Worm (Caenorhabditis elegans) whole organism, L2 larva: ENCODE data around the gene tftc-5.
A peak's percentile ranks its signal among the peaks of the same experiment; 100 is the strongest.

Experiments used
- C34F6.9 ChIP-seq: fragments of 150-350 bp; optimal IDR thresholded peaks from 2 replicates; lab custom pipeline; 2014; ENCODE audit warnings: missing biosample characterization, missing genetic modification characterization
- F13H6.1 ChIP-seq: sonication (generic microtip); optimal IDR thresholded peaks from 2 replicates; lab custom pipeline; 2016; ENCODE audit warnings: missing genetic modification characterization, missing compliant biosample characterization
- R02D3.7 ChIP-seq: fragments of 150-350 bp; optimal IDR thresholded peaks from 2 replicates; lab custom pipeline; 2014; ENCODE audit warnings: missing biosample characterization, missing genetic modification characterization
- ZK546.5 ChIP-seq: sonication (generic microtip); optimal IDR thresholded peaks from 2 replicates; lab custom pipeline; 2017; ENCODE audit warnings: missing biosample characterization, missing genetic modification characterization
- alr-1 ChIP-seq: fragments of 150-350 bp; optimal IDR thresholded peaks from 2 replicates; lab custom pipeline; 2014; ENCODE audit warnings: missing biosample characterization, missing genetic modification characterization
- aly-2 ChIP-seq: fragments of 150-350 bp; optimal IDR thresholded peaks from 2 replicates; lab custom pipeline; 2014; ENCODE audit warnings: missing biosample characterization, missing genetic modification characterization
- ama-1 ChIP-seq: fragments of 150-350 bp; optimal IDR thresholded peaks from 2 replicates; lab custom pipeline; 2018; ENCODE audit warnings: inconsistent platforms
- blmp-1 ChIP-seq: sonication (generic microtip); optimal IDR thresholded peaks from 2 replicates; lab custom pipeline; 2017; ENCODE audit warnings: missing genetic modification characterization, mild to moderate bottlenecking, missing compliant biosample characterization, antibody characterized with exemption, moderate library complexity; ENCODE audit not compliant: insufficient read depth
- ceh-16 ChIP-seq: fragments of 150-350 bp; optimal IDR thresholded peaks from 2 replicates; lab custom pipeline; 2014; ENCODE audit warnings: missing biosample characterization, missing genetic modification characterization
- crh-2 ChIP-seq: sonication (generic microtip); optimal IDR thresholded peaks from 2 replicates; lab custom pipeline; 2017; ENCODE audit warnings: missing biosample characterization, missing genetic modification characterization
- dmd-4 ChIP-seq: sonication (generic microtip); optimal IDR thresholded peaks from 2 replicates; lab custom pipeline; 2017; ENCODE audit warnings: missing biosample characterization, missing genetic modification characterization
- egl-27 ChIP-seq: sonication (generic microtip); optimal IDR thresholded peaks from 3 replicates; lab custom pipeline; 2017; ENCODE audit warnings: missing biosample characterization, missing genetic modification reagents, missing genetic modification characterization
- elt-1 ChIP-seq: fragments of 150-350 bp; optimal IDR thresholded peaks from 2 replicates; lab custom pipeline; 2014; ENCODE audit warnings: missing biosample characterization, missing genetic modification characterization
- elt-3 ChIP-seq: sonication (generic microtip); optimal IDR thresholded peaks from 2 replicates; lab custom pipeline; 2017; ENCODE audit warnings: missing biosample characterization, missing genetic modification characterization
- fos-1 ChIP-seq: fragments of 150-350 bp; optimal IDR thresholded peaks from 2 replicates; lab custom pipeline; 2014; ENCODE audit warnings: missing biosample characterization, missing genetic modification characterization
- gmeb-1 ChIP-seq: fragments of 150-350 bp; optimal IDR thresholded peaks from 2 replicates; lab custom pipeline; 2014; ENCODE audit warnings: missing biosample characterization, missing genetic modification characterization
- lin-11 ChIP-seq: fragments of 150-350 bp; sonication (generic microtip); optimal IDR thresholded peaks from 2 replicates; lab custom pipeline; 2014; ENCODE audit warnings: missing biosample characterization, missing genetic modification characterization, inconsistent platforms, mixed read lengths
- lin-13 ChIP-seq: fragments of 150-350 bp; optimal IDR thresholded peaks from 2 replicates; lab custom pipeline; 2014; ENCODE audit warnings: missing biosample characterization, missing genetic modification reagents, missing genetic modification characterization
- lin-39 ChIP-seq: fragments of 150-350 bp; optimal IDR thresholded peaks from 2 replicates; lab custom pipeline; 2014; ENCODE audit warnings: missing biosample characterization, missing genetic modification reagents, missing genetic modification characterization
- lsy-2 ChIP-seq, 2 experiments: fragments of 150-350 bp in 1 of 2; sonication (generic microtip) in 1 of 2; optimal IDR thresholded peaks; 2 replicates each; lab custom pipeline; 2014 to 2017; ENCODE audit warnings: missing biosample characterization in 2 of 2, missing genetic modification characterization in 2 of 2
- mab-5 ChIP-seq: fragments of 150-350 bp; optimal IDR thresholded peaks from 2 replicates; lab custom pipeline; 2014; ENCODE audit warnings: missing biosample characterization, missing genetic modification characterization
- mdl-1 ChIP-seq, 2 experiments: fragments of 150-350 bp in 1 of 2; sonication (generic microtip) in 1 of 2; optimal IDR thresholded peaks; 2 replicates each; lab custom pipeline; 2017; ENCODE audit warnings: missing biosample characterization in 2 of 2, missing genetic modification characterization in 2 of 2
- nhr-10 ChIP-seq: sonication (generic microtip); optimal IDR thresholded peaks from 2 replicates; lab custom pipeline; 2017; ENCODE audit warnings: missing biosample characterization, missing genetic modification characterization
- nhr-11 ChIP-seq: fragments of 150-350 bp; optimal IDR thresholded peaks from 2 replicates; lab custom pipeline; 2014; ENCODE audit warnings: missing biosample characterization, missing genetic modification characterization
- nhr-12 ChIP-seq: fragments of 150-350 bp; optimal IDR thresholded peaks from 2 replicates; lab custom pipeline; 2014; ENCODE audit warnings: missing biosample characterization, missing genetic modification characterization
- nhr-129 ChIP-seq: fragments of 150-350 bp; optimal IDR thresholded peaks from 2 replicates; lab custom pipeline; 2014; ENCODE audit warnings: missing biosample characterization, missing genetic modification characterization
- nhr-21 ChIP-seq: fragments of 150-350 bp; optimal IDR thresholded peaks from 2 replicates; lab custom pipeline; 2014; ENCODE audit warnings: missing biosample characterization, missing genetic modification characterization
- nhr-23 ChIP-seq: fragments of 150-350 bp; optimal IDR thresholded peaks from 2 replicates; lab custom pipeline; 2014; ENCODE audit warnings: missing biosample characterization, missing genetic modification reagents, missing genetic modification characterization
- nhr-237 ChIP-seq: fragments of 150-350 bp; optimal IDR thresholded peaks from 2 replicates; lab custom pipeline; 2014; ENCODE audit warnings: missing biosample characterization, missing genetic modification characterization
- nhr-25 ChIP-seq: fragments of 150-350 bp; sonication (generic microtip); optimal IDR thresholded peaks from 3 replicates; lab custom pipeline; 2014; ENCODE audit warnings: missing biosample characterization, missing genetic modification characterization
- nhr-6 ChIP-seq: fragments of 150-350 bp; optimal IDR thresholded peaks from 2 replicates; lab custom pipeline; 2014; ENCODE audit warnings: missing biosample characterization, missing genetic modification characterization
- sem-4 ChIP-seq: fragments of 150-350 bp; optimal IDR thresholded peaks from 2 replicates; lab custom pipeline; 2014; ENCODE audit warnings: missing biosample characterization, missing genetic modification reagents, missing genetic modification characterization
- skn-1 ChIP-seq: sonication (generic microtip); optimal IDR thresholded peaks from 2 replicates; lab custom pipeline; 2017; ENCODE audit warnings: missing biosample characterization, missing genetic modification characterization
- sma-3 ChIP-seq: sonication (generic microtip); optimal IDR thresholded peaks from 2 replicates; lab custom pipeline; 2016; ENCODE audit warnings: missing genetic modification reagents, missing genetic modification characterization, missing compliant biosample characterization
- sma-9 ChIP-seq, 2 experiments: fragments of 150-350 bp in 1 of 2; sonication (generic microtip) in 1 of 2; optimal IDR thresholded peaks; 2 replicates each; lab custom pipeline; 2014 to 2016; ENCODE audit warnings: missing genetic modification characterization in 2 of 2, mild to moderate bottlenecking in 1 of 2, missing biosample characterization in 1 of 2, missing compliant biosample characterization in 1 of 2, missing genetic modification reagents in 1 of 2, moderate library complexity in 1 of 2
- unc-55 ChIP-seq: fragments of 150-350 bp; sonication (generic microtip); optimal IDR thresholded peaks from 3 replicates; lab custom pipeline; 2014; ENCODE audit warnings: missing biosample characterization, missing genetic modification reagents, missing genetic modification characterization
- unc-62 ChIP-seq: fragments of 150-350 bp; optimal IDR thresholded peaks from 2 replicates; lab custom pipeline; 2014; ENCODE audit warnings: missing biosample characterization, missing genetic modification reagents, missing genetic modification characterization
- zag-1 ChIP-seq: fragments of 150-350 bp; optimal IDR thresholded peaks from 2 replicates; lab custom pipeline; 2014; ENCODE audit warnings: missing biosample characterization, missing genetic modification characterization
- ztf-1 ChIP-seq: fragments of 200-800 bp; sonication (Bioruptor generic); conservative IDR thresholded peaks from 2 replicates; pipeline ENCODE4 v1.3.6; 2022; ENCODE audit warnings: missing genetic modification characterization, missing compliant biosample characterization
- ztf-11 ChIP-seq: sonication (generic microtip); optimal IDR thresholded peaks from 2 replicates; lab custom pipeline; 2017; ENCODE audit warnings: missing biosample characterization, missing genetic modification characterization
- ztf-4 ChIP-seq: fragments of 150-350 bp; optimal IDR thresholded peaks from 2 replicates; lab custom pipeline; 2014; ENCODE audit warnings: missing biosample characterization, missing genetic modification characterization

The tftc-5 gene

ce11 chrIII:4039775-4040174 lies 17.8 kb downstream of the tftc-5 start:
- peak; percentile 78 for TF ChIP-seq skn-1 (tag; lab: Kevin White, UChicago)
- TF ChIP-seq fos-1, result peak; percentile 99
- TF ChIP-seq nhr-129 (tag; lab: Kevin White, UChicago), result no peak
- TF ChIP-seq crh-2 (tag; lab: Kevin White, UChicago), result peak; percentile 46
- peak; percentile 37 for TF ChIP-seq gmeb-1 (tag; lab: Kevin White, UChicago)
- TF ChIP-seq R02D3.7 (tag; lab: Kevin White, UChicago), result no peak
- TF ChIP-seq sma-9 (GFP tag; optimal IDR thresholded peaks at IDR 0.05; lab: Kevin White, UChicago), result peak; percentile 24
- no peak for TF ChIP-seq sma-9 (tag; optimal IDR thresholded peaks at IDR 0.05; lab: Kevin White, UChicago)

DNA sequence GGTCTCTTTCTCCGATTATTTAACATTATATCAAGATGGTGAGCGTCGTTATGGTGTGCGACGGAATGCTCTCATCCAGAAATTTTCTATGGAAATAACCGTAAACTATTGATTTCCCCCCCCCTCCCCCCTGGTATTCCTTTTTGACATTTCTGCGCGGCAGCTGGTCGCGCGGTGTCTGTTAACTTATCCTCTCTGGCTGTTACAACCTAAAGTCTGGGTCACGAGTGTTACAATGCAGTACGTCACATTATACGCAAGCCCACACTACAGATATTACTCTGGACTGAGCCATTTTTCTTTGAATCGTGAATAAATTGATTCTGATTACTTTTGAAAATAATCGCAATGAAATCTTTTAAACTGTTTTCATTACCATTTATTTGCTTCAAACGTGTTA lies 27.2 kb downstream of the tftc-5 start:
- TF ChIP-seq sma-9 (GFP tag; optimal IDR thresholded peaks at IDR 0.05; lab: Kevin White, UChicago), result no peak
- TF ChIP-seq sma-9 (tag; optimal IDR thresholded peaks at IDR 0.05; lab: Kevin White, UChicago), result no peak
- no peak for TF ChIP-seq nhr-6
- no peak for TF ChIP-seq nhr-11 (tag; lab: Kevin White, UChicago)
- no peak for TF ChIP-seq ama-1 (lab: Kevin White, UChicago)
- no peak for TF ChIP-seq sma-3
- no peak for TF ChIP-seq R02D3.7 (tag; lab: Kevin White, UChicago)
- TF ChIP-seq ZK546.5 (tag; lab: Kevin White, UChicago), result no peak
- TF ChIP-seq blmp-1 (tag; lab: Kevin White, UChicago), result no peak

DNA sequence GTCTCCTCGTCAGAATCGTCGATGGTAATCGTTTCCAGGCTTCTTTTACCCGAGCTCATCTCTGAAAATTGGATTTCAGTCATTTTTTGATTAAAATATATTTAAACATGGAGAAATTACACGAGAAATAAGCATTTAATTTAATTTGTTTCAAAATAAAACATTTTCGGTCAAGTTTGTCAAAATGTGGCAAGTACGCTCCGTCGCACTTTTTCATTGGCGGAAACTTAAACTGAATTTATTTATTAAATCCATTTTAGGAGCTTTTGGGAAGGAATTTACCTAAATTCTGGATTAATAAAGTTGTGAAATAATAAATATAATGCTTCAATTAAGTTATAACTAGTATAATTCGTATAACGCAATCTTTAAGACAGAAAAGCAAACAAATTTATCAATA lies 35.9 kb downstream of the tftc-5 start, which contains the start of gene rcq-5:
TSS of gene rcq-5 (minus strand) at position 83 of the 400 bp plus-strand sequence.
- TF ChIP-seq mdl-1 (tag; optimal IDR thresholded peaks at IDR 0.05; lab: Kevin White, UChicago) (no peak), ztf-11 (tag; lab: Kevin White, UChicago) (no peak), nhr-237 (tag; lab: Kevin White, UChicago) (no peak), lin-11 (tag; lab: Kevin White, UChicago) (no peak), sem-4 (tag; lab: Kevin White, UChicago) (no peak), lsy-2 (tag; optimal IDR thresholded peaks at IDR 0.05; lab: Kevin White, UChicago) (peak in 1 of 2 experiments; percentile 49), unc-55 (GFP tag; lab: Kevin White, UChicago) (peak; percentile 66), nhr-25 (tag; lab: Kevin White, UChicago) (no peak), skn-1 (tag; lab: Kevin White, UChicago) (no peak), nhr-129 (tag; lab: Kevin White, UChicago) (no peak), C34F6.9 (tag; lab: Kevin White, UChicago) (peak; percentile 42), F13H6.1 (no peak), ztf-4 (no peak), dmd-4 (tag; lab: Kevin White, UChicago) (no peak), ama-1 (lab: Kevin White, UChicago) (no peak), ceh-16 (tag; lab: Kevin White, UChicago) (no peak), ztf-1 (GFP tag; lab: Robert Waterston, UW) (no peak), lin-13 (GFP tag; lab: Kevin White, UChicago) (peak; percentile 18), gmeb-1 (tag; lab: Kevin White, UChicago) (peak; percentile 89), egl-27 (tag; lab: Kevin White, UChicago) (no peak), elt-1 (tag; lab: Kevin White, UChicago) (no peak)

- no peak for TF ChIP-seq elt-3 (tag; lab: Kevin White, UChicago)
- TF ChIP-seq nhr-10 (tag; lab: Kevin White, UChicago), result no peak
- TF ChIP-seq lin-13 (GFP tag; lab: Kevin White, UChicago), result no peak
- no peak for TF ChIP-seq nhr-23 (tag; lab: Kevin White, UChicago)
- TF ChIP-seq ama-1 (lab: Kevin White, UChicago), result no peak
- no peak for TF ChIP-seq unc-62 (GFP tag; lab: Kevin White, UChicago)
- TF ChIP-seq nhr-21 (tag; lab: Kevin White, UChicago), result no peak
- TF ChIP-seq lin-39 (tag; lab: Kevin White, UChicago), result no peak
- TF ChIP-seq aly-2 (tag; lab: Kevin White, UChicago), result no peak
- no peak for TF ChIP-seq nhr-12 (tag; lab: Kevin White, UChicago)
- no peak for TF ChIP-seq zag-1 (tag; lab: Kevin White, UChicago)
- TF ChIP-seq alr-1 (tag; lab: Kevin White, UChicago), result no peak
- no peak for TF ChIP-seq mab-5
- TF ChIP-seq nhr-6, result no peak
- no peak for TF ChIP-seq gmeb-1 (tag; lab: Kevin White, UChicago)
- TF ChIP-seq, all 48 proteins: peak for 0
Observed at ce11 chrIII:4058643-4059042, 36.7 kb downstream of the tftc-5 start, which contains the start of gene his-69. Gene his-69, minus strand, starts transcription at chrIII:4058743.
